Fruit fly (Drosophila melanogaster): ENCODE measurements around the gene msi.
A peak's percentile ranks its signal among the peaks of the same experiment; 100 is the strongest.

The msi gene

DNA sequence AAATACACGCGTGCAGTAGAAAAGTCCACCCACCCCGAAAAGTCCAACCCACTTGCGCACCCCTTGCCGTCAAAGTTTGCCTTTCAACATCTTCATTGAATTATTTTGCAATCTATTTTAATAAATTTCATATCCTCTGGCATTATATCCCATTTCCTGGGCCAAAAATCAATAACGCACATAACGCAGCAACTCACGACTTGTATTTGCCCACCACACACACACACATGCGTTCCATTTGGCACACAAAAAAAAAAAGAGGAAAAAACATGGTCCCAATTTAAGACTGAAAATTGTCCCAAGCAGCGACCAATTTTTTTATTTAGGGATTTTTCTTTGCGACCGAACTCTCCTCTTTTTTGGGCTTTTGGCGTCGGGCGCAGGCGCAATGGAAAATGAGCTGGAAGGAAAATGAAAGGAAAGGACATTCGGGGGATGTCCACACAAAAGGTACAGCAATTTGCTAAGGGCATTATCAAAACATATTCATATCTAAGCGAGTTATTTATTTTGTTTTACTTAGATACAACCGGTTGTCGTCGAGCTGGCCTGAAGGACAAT lies 75.0 kb downstream of the msi start (continued):
- TF ChIP-seq onecut (GFP tag; IDR thresholded peaks at IDR 0.05): peak; percentile 94
- TF ChIP-seq CG10543 (GFP tag; optimal IDR thresholded peaks at IDR 0.05): no peak
- no peak for TF ChIP-seq ERR (GFP tag; optimal IDR thresholded peaks at IDR 0.05)
- TF ChIP-seq pb (GFP tag; optimal IDR thresholded peaks at IDR 0.05): no peak
- no peak for TF ChIP-seq slbo (GFP tag; IDR thresholded peaks at IDR 0.05)
- TF ChIP-seq pros (GFP tag; optimal IDR thresholded peaks at IDR 0.05): peak; percentile 82
- TF ChIP-seq gem (tag; optimal IDR thresholded peaks at IDR 0.05): no peak
- TF ChIP-seq Sry-δ (GFP tag; optimal IDR thresholded peaks at IDR 0.05): no peak
- TF ChIP-seq nerfin-1 (tag; optimal IDR thresholded peaks at IDR 0.05): no peak
- TF ChIP-seq Mad (GFP tag; optimal IDR thresholded peaks at IDR 0.05): no peak
- no peak for TF ChIP-seq slp2 (GFP tag; optimal IDR thresholded peaks at IDR 0.05)
- no peak for TF ChIP-seq CG8765 (GFP tag; IDR thresholded peaks at IDR 0.05)
- TF ChIP-seq Dbx (GFP tag; IDR thresholded peaks at IDR 0.05): no peak
- TF ChIP-seq usp (GFP tag; optimal IDR thresholded peaks at IDR 0.05): no peak
- no peak for TF ChIP-seq CG13123 (GFP tag; optimal IDR thresholded peaks at IDR 0.05)
- no peak for TF ChIP-seq sr (GFP tag; IDR thresholded peaks at IDR 0.05)
- no peak for TF ChIP-seq HmgD (GFP tag; optimal IDR thresholded peaks at IDR 0.05)
- TF ChIP-seq mirr (GFP tag; optimal IDR thresholded peaks at IDR 0.05): no peak
- no peak for TF ChIP-seq NC2β (GFP tag; optimal IDR thresholded peaks at IDR 0.05)
- no peak for TF ChIP-seq pita (GFP tag; optimal IDR thresholded peaks at IDR 0.05)
- no peak for TF ChIP-seq crp (GFP tag; optimal IDR thresholded peaks at IDR 0.05)
- no peak for TF ChIP-seq CG11504 (tag; optimal IDR thresholded peaks at IDR 0.05)
- TF ChIP-seq fd102C (GFP tag; optimal IDR thresholded peaks at IDR 0.05): no peak
- peak; percentile 78 for TF ChIP-seq abd-A (tag; optimal IDR thresholded peaks at IDR 0.05)
- TF ChIP-seq Tbp (GFP tag; optimal IDR thresholded peaks at IDR 0.05): no peak
- no peak for TF ChIP-seq D19B (GFP tag; optimal IDR thresholded peaks at IDR 0.05)
- TF ChIP-seq CG31224 (GFP tag; IDR thresholded peaks at IDR 0.05): 0 out of 2 replicates have a peak, but pooled peaks have one; percentile 1
- no peak for TF ChIP-seq CG5245 (GFP tag; optimal IDR thresholded peaks at IDR 0.05)
- no peak for TF ChIP-seq lab (GFP tag; optimal IDR thresholded peaks at IDR 0.05)
- no peak for TF ChIP-seq Optix (GFP tag; IDR thresholded peaks at IDR 0.05)
- TF ChIP-seq ase (GFP tag; IDR thresholded peaks at IDR 0.05): no peak
- no peak for TF ChIP-seq CG10431 (GFP tag; optimal IDR thresholded peaks at IDR 0.05)
- TF ChIP-seq ATbp (GFP tag; optimal IDR thresholded peaks at IDR 0.05): no peak
- no peak for TF ChIP-seq schlank (tag; optimal IDR thresholded peaks at IDR 0.05)
- no peak for TF ChIP-seq CG10274 (GFP tag; optimal IDR thresholded peaks at IDR 0.05)

DNA sequence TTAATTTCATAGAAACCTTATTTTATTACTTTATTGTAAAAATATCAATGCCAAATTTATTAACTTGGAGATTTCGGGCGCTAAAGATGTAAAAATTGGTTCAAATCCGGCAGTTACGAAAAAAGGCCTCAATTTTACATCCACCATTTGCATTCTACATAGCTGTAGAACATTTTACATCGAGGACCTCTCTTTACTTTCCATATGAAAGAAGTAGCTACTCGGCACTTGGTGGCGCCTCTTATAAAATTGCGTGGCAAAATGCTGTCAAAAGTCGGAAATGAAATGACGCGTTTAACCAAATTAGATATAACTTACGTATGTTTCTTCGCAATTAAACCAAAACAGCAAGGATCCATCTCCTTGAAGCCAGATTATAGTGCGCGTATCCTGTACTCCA lies 75.6 kb downstream of the msi start:
- TF ChIP-seq ro (GFP tag; IDR thresholded peaks at IDR 0.05) (no peak), Trl (optimal IDR thresholded peaks at IDR 0.05) (no peak), Trl (GFP tag; optimal IDR thresholded peaks at IDR 0.05) (peak; percentile 28), cad (GFP tag; optimal IDR thresholded peaks at IDR 0.05) (no peak), ssp (GFP tag; IDR thresholded peaks at IDR 0.05) (no peak), CG3065 (GFP tag; optimal IDR thresholded peaks at IDR 0.05) (no peak), CG3995 (GFP tag; optimal IDR thresholded peaks at IDR 0.05) (no peak), CG30403 (GFP tag; optimal IDR thresholded peaks at IDR 0.05) (no peak), CG30431 (GFP tag; optimal IDR thresholded peaks at IDR 0.05) (no peak), CG31388 (GFP tag; optimal IDR thresholded peaks at IDR 0.05) (no peak), CG9437 (GFP tag; optimal IDR thresholded peaks at IDR 0.05) (no peak), CG42726 (GFP tag; IDR thresholded peaks at IDR 0.05; ENCODE audit: partially characterized antibody) (no peak), ci (GFP tag; IDR thresholded peaks at IDR 0.05) (peak; percentile 45; the same call in 1 of the 3 replicates), Elba2 (GFP tag; optimal IDR thresholded peaks at IDR 0.05) (no peak), ato (GFP tag; IDR thresholded peaks at IDR 0.05; ENCODE audit: partially characterized antibody) (no peak), CG17186 (GFP tag; optimal IDR thresholded peaks at IDR 0.05) (no peak), gem (tag; optimal IDR thresholded peaks at IDR 0.05) (no peak), Sox100B (GFP tag; optimal IDR thresholded peaks at IDR 0.05) (no peak), Rfx (GFP tag; IDR thresholded peaks at IDR 0.05) (0 out of 2 replicates have a peak, but pooled peaks have one; percentile 5), CG12071 (GFP tag; optimal IDR thresholded peaks at IDR 0.05) (no peak)
